Worm (Caenorhabditis elegans) whole organism, young adult: Measurements from ENCODE around the gene imb-2.

ENCODE experiments used
- B0035.1 ChIP-seq: sonication (generic microtip); optimal IDR thresholded peaks from 2 replicates; lab custom pipeline; 2016; ENCODE audit warnings: missing genetic modification characterization, mild to moderate bottlenecking, missing compliant biosample characterization, missing genotype, missing genetic modification reagents
- B0336.3 ChIP-seq: fragments of 200-800 bp; sonication (Bioruptor generic); IDR thresholded peaks from 2 replicates; pipeline ENCODE4 v1.3.6; 2022; ENCODE audit warnings: missing genetic modification characterization, missing compliant biosample characterization
- C06A6.2 ChIP-seq: fragments of 200-800 bp; sonication (Bioruptor generic); conservative IDR thresholded peaks from 2 replicates; pipeline ENCODE4 v1.3.6; 2022; ENCODE audit warnings: missing genetic modification characterization, missing compliant biosample characterization
- D2030.7 ChIP-seq: fragments of 200-800 bp; sonication (Bioruptor generic); IDR thresholded peaks from 2 replicates; pipeline ENCODE4 v1.3.6; 2022; ENCODE audit warnings: missing genetic modification reagents, missing genetic modification characterization, missing compliant biosample characterization
- F10E7.11 ChIP-seq: sonication (generic microtip); optimal IDR thresholded peaks from 2 replicates; lab custom pipeline; 2017; ENCODE audit warnings: mild to moderate bottlenecking, missing genetic modification characterization, moderate library complexity, missing compliant biosample characterization
- F23B12.7 ChIP-seq: sonication (generic microtip); optimal IDR thresholded peaks from 2 replicates; lab custom pipeline; 2017; ENCODE audit warnings: missing genetic modification characterization, mild to moderate bottlenecking, missing compliant biosample characterization, antibody characterized with exemption, moderate library complexity; ENCODE audit not compliant: insufficient read depth
- F33H1.4 ChIP-seq: fragments of 200-800 bp; sonication (Bioruptor generic); IDR thresholded peaks from 2 replicates; pipeline ENCODE4 v1.3.6; 2022; ENCODE audit warnings: missing genetic modification reagents, missing genetic modification characterization, missing compliant biosample characterization
- F39B2.1 ChIP-seq: fragments of 200-800 bp; sonication (Bioruptor generic); IDR thresholded peaks from 2 replicates; pipeline ENCODE4 v1.3.6; 2022; ENCODE audit warnings: missing genetic modification reagents, missing genetic modification characterization, missing compliant biosample characterization
- F49E8.2 ChIP-seq: sonication (generic microtip); optimal IDR thresholded peaks from 3 replicates; lab custom pipeline; 2017; ENCODE audit warnings: missing genetic modification characterization, mild to moderate bottlenecking, missing compliant biosample characterization, antibody characterized with exemption, moderate library complexity; ENCODE audit not compliant: insufficient read depth
- F55B11.4 ChIP-seq: sonication (generic microtip); optimal IDR thresholded peaks from 2 replicates; lab custom pipeline; 2016; ENCODE audit warnings: missing compliant biosample characterization, missing genetic modification characterization, borderline replicate concordance; ENCODE audit not compliant: insufficient read depth
- F57A8.1 ChIP-seq: fragments of 200-800 bp; sonication (Bioruptor generic); optimal IDR thresholded peaks from 2 replicates; lab custom pipeline; 2018; ENCODE audit warnings: mild to moderate bottlenecking, missing genetic modification characterization, moderate library complexity, missing compliant biosample characterization
- F57C9.4 ChIP-seq: sonication (generic microtip); optimal IDR thresholded peaks from 2 replicates; lab custom pipeline; 2017; ENCODE audit warnings: mild to moderate bottlenecking, missing genetic modification characterization, missing compliant biosample characterization
- K12H6.12 ChIP-seq: fragments of 200-800 bp; sonication (Bioruptor generic); optimal IDR thresholded peaks from 2 replicates; lab custom pipeline; 2018; ENCODE audit warnings: mild to moderate bottlenecking, missing genetic modification characterization, missing compliant biosample characterization
- Y95B8A.8 ChIP-seq: fragments of 200-800 bp; sonication (Bioruptor generic); IDR thresholded peaks from 2 replicates; pipeline ENCODE4 v1.3.6; 2022; ENCODE audit warnings: missing genetic modification reagents, missing genetic modification characterization, missing compliant biosample characterization
- atf-7 ChIP-seq: sonication (generic microtip); optimal IDR thresholded peaks from 2 replicates; lab custom pipeline; 2017; ENCODE audit warnings: mild to moderate bottlenecking, missing genetic modification characterization, missing compliant biosample characterization
- bed-2 ChIP-seq: fragments of 200-800 bp; sonication (Bioruptor generic); IDR thresholded peaks from 2 replicates; pipeline ENCODE4 v1.3.6; 2022; ENCODE audit warnings: missing genetic modification reagents, missing genetic modification characterization, missing compliant biosample characterization
- ccch-3 ChIP-seq: fragments of 200-800 bp; sonication (Bioruptor generic); optimal IDR thresholded peaks from 2 replicates; lab custom pipeline; 2018; ENCODE audit warnings: mild to moderate bottlenecking, missing genetic modification characterization, missing compliant biosample characterization
- ceh-100 ChIP-seq: fragments of 200-800 bp; sonication (Bioruptor generic); IDR thresholded peaks from 2 replicates; pipeline ENCODE4 v1.3.6; 2022; ENCODE audit warnings: missing genetic modification reagents, missing genetic modification characterization, missing compliant biosample characterization
- ceh-27 ChIP-seq: fragments of 200-800 bp; sonication (Bioruptor generic); optimal IDR thresholded peaks from 2 replicates; lab custom pipeline; 2018; ENCODE audit warnings: mild to moderate bottlenecking, missing genetic modification characterization, moderate library complexity, missing compliant biosample characterization
- ceh-58 ChIP-seq: fragments of 200-800 bp; sonication (Bioruptor generic); IDR thresholded peaks from 2 replicates; pipeline ENCODE4 v1.3.6; 2022; ENCODE audit warnings: missing genetic modification characterization, missing compliant biosample characterization
- chd-7 ChIP-seq: sonication (generic microtip); optimal IDR thresholded peaks from 2 replicates; lab custom pipeline; 2016; ENCODE audit warnings: mild to moderate bottlenecking, missing genetic modification characterization, moderate library complexity, missing compliant biosample characterization
- die-1 ChIP-seq: sonication (generic microtip); optimal IDR thresholded peaks from 2 replicates; lab custom pipeline; 2016; ENCODE audit warnings: missing genotype, mild to moderate bottlenecking, missing genetic modification characterization, missing compliant biosample characterization
- dox-1 ChIP-seq: fragments of 200-800 bp; sonication (Bioruptor generic); IDR thresholded peaks from 2 replicates; pipeline ENCODE4 v1.3.6; 2022; ENCODE audit warnings: missing genetic modification reagents, missing genetic modification characterization, missing compliant biosample characterization
- dpff-1 ChIP-seq: sonication (generic microtip); optimal IDR thresholded peaks from 2 replicates; lab custom pipeline; 2017; ENCODE audit warnings: mild to moderate bottlenecking, missing genetic modification characterization, missing compliant biosample characterization
- efl-1 ChIP-seq: fragments of 150-350 bp; optimal IDR thresholded peaks from 2 replicates; lab custom pipeline; 2014; ENCODE audit warnings: missing biosample characterization, missing genetic modification reagents, missing genetic modification characterization
- egl-44 ChIP-seq: fragments of 200-800 bp; sonication (Bioruptor generic); IDR thresholded peaks from 2 replicates; pipeline ENCODE4 v1.3.6; 2022; ENCODE audit warnings: missing genetic modification reagents, missing genetic modification characterization, missing compliant biosample characterization
- hlh-26 ChIP-seq: fragments of 200-800 bp; sonication (Bioruptor generic); conservative IDR thresholded peaks from 2 replicates; pipeline ENCODE4 v1.3.6; 2022; ENCODE audit warnings: missing genetic modification reagents, missing genetic modification characterization, missing compliant biosample characterization
- hmg-1.2 ChIP-seq: fragments of 200-800 bp; sonication (Bioruptor generic); IDR thresholded peaks from 2 replicates; pipeline ENCODE4 v1.3.6; 2022; ENCODE audit warnings: missing genetic modification reagents, missing genetic modification characterization, missing compliant biosample characterization
- hrde-1 ChIP-seq: sonication (generic microtip); optimal IDR thresholded peaks from 2 replicates; lab custom pipeline; 2016; ENCODE audit warnings: missing genetic modification characterization, mild to moderate bottlenecking, missing compliant biosample characterization, moderate library complexity, missing genotype, missing genetic modification reagents, borderline replicate concordance
- lag-1 ChIP-seq: fragments of 200-800 bp; sonication (Bioruptor generic); IDR thresholded peaks from 2 replicates; pipeline ENCODE4 v1.3.6; 2022; ENCODE audit warnings: missing genetic modification reagents, missing genetic modification characterization, missing compliant biosample characterization
- madf-10 ChIP-seq: sonication (generic microtip); optimal IDR thresholded peaks from 2 replicates; lab custom pipeline; 2016; ENCODE audit warnings: mild to moderate bottlenecking, missing genetic modification characterization, missing compliant biosample characterization
- madf-3 ChIP-seq: fragments of 200-800 bp; sonication (Bioruptor generic); IDR thresholded peaks from 2 replicates; pipeline ENCODE4 v1.3.6; 2022; ENCODE audit warnings: missing genetic modification reagents, missing genetic modification characterization, missing compliant biosample characterization
- madf-8 ChIP-seq: fragments of 200-800 bp; sonication (Bioruptor generic); conservative IDR thresholded peaks from 2 replicates; pipeline ENCODE4 v1.3.6; 2022; ENCODE audit warnings: missing genetic modification reagents, missing genetic modification characterization, missing compliant biosample characterization
- nfya-2 ChIP-seq: fragments of 200-800 bp; sonication (Bioruptor generic); IDR thresholded peaks from 2 replicates; pipeline ENCODE4 v1.3.6; 2022; ENCODE audit warnings: missing genetic modification reagents, missing genetic modification characterization, missing compliant biosample characterization
- nhr-179 ChIP-seq: sonication (generic microtip); optimal IDR thresholded peaks from 2 replicates; lab custom pipeline; 2016; ENCODE audit warnings: mild to moderate bottlenecking, missing genetic modification characterization, missing compliant biosample characterization
- nhr-80 ChIP-seq: sonication (generic microtip); optimal IDR thresholded peaks from 2 replicates; lab custom pipeline; 2016; ENCODE audit warnings: missing genetic modification characterization, missing compliant biosample characterization
- pbrm-1 ChIP-seq: fragments of 200-800 bp; sonication (Bioruptor generic); IDR thresholded peaks from 2 replicates; pipeline ENCODE4 v1.3.6; 2022; ENCODE audit warnings: missing genetic modification reagents, missing genetic modification characterization, missing compliant biosample characterization
- pha-4 ChIP-seq: fragments of 150-350 bp; sonication (generic microtip); optimal IDR thresholded peaks from 2 replicates; lab custom pipeline; 2014; ENCODE audit warnings: missing biosample characterization, missing genetic modification reagents, missing genetic modification characterization
- snpc-1.3 ChIP-seq: sonication (generic microtip); optimal IDR thresholded peaks from 2 replicates; lab custom pipeline; 2017; ENCODE audit warnings: missing genetic modification characterization, mild to moderate bottlenecking, missing compliant biosample characterization, antibody characterized with exemption, moderate library complexity, missing genotype, missing genetic modification reagents; ENCODE audit not compliant: insufficient read depth
- snpc-3.4 ChIP-seq: sonication (generic microtip); optimal IDR thresholded peaks from 2 replicates; lab custom pipeline; 2017; ENCODE audit warnings: missing genetic modification characterization, mild to moderate bottlenecking, missing compliant biosample characterization, antibody characterized with exemption, moderate library complexity, missing genotype, missing genetic modification reagents
- snpc-4 ChIP-seq, 5 experiments: fragments of 150-350 bp in 1 of 5; sonication (generic microtip) in 4 of 5; optimal IDR thresholded peaks; 2 replicates each; lab custom pipeline; 2014 to 2018; ENCODE audit warnings: missing genetic modification characterization in 5 of 5, missing biosample characterization in 3 of 5, antibody characterized with exemption in 2 of 5, mild to moderate bottlenecking in 2 of 5, missing compliant biosample characterization in 2 of 5, missing genotype in 2 of 5, moderate library complexity in 2 of 5, missing genetic modification reagents in 1 of 5
- tbp1 ChIP-seq: fragments of 200-800 bp; sonication (Bioruptor generic); optimal IDR thresholded peaks from 2 replicates; lab custom pipeline; 2018; ENCODE audit warnings: mild to moderate bottlenecking, missing genetic modification characterization, missing compliant biosample characterization
- tlf-1 ChIP-seq: fragments of 200-800 bp; sonication (Bioruptor generic); optimal IDR thresholded peaks from 2 replicates; lab custom pipeline; 2018; ENCODE audit warnings: mild to moderate bottlenecking, missing genetic modification characterization, missing compliant biosample characterization
- ztf-28 ChIP-seq: fragments of 200-800 bp; sonication (Bioruptor generic); IDR thresholded peaks from 2 replicates; pipeline ENCODE4 v1.3.6; 2022; ENCODE audit warnings: missing genetic modification reagents, missing genetic modification characterization, missing compliant biosample characterization

imb-2 gene

DNA sequence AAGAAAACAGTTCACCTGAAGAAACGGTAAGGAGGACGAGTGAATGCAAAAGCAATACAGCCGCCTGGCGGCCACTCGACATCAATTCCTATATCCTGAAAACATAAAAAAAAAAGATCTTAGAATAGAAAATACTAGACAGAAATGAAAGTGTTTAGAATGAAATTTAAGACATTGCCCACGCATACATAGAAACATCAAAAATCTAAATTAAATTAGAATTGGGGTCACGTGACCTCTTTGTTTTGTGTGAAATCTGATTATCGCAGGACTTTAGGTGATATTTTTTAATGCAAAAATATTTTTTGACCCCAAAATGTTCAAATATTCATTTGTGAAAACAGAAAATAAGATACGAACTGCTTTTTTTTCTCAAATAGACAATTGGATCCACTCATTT, 12.3 kb downstream of the imb-2 start, which contains the start of gene acr-20 (continued):
- TF ChIP-seq D2030.7 (GFP tag; lab: Robert Waterston, UW) (no peak), C06A6.2 (no peak), Y95B8A.8 (no peak), die-1 (no peak), nhr-179 (tag; lab: Kevin White, UChicago) (no peak), snpc-3.4 (tag; lab: Kevin White, UChicago) (no peak)

DNA sequence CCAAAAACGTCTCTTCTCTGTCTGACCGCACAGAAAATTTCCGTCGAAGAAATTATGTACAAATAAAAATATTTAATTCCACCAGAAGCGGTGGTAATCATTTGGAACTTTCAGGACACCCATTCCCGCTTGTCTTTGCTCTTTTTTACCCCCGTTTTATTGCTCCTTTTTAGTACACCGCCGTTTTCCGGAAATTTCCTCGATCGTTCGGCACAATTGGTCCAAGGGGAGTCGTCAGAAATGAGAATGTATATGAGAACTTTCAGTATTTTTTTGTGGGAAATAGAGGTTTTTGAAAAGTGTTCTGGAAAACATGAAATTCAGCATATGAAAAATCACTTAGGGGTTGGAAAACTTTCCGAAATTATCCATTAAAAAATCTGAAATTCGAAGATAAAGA, 15.3 kb downstream of the imb-2 start:
- TF ChIP-seq dox-1 (GFP tag; lab: Robert Waterston, UW) = no peak
- TF ChIP-seq F55B11.4 = no peak
- no peak for TF ChIP-seq F33H1.4 (GFP tag; lab: Robert Waterston, UW)
- no peak for TF ChIP-seq efl-1 (GFP tag; lab: Kevin White, UChicago)
- TF ChIP-seq ceh-27 = no peak
- TF ChIP-seq F49E8.2 (tag; lab: Kevin White, UChicago) = no peak
- TF ChIP-seq madf-10 (tag; lab: Kevin White, UChicago) = no peak
- TF ChIP-seq, all 124 proteins: peak for 0

DNA sequence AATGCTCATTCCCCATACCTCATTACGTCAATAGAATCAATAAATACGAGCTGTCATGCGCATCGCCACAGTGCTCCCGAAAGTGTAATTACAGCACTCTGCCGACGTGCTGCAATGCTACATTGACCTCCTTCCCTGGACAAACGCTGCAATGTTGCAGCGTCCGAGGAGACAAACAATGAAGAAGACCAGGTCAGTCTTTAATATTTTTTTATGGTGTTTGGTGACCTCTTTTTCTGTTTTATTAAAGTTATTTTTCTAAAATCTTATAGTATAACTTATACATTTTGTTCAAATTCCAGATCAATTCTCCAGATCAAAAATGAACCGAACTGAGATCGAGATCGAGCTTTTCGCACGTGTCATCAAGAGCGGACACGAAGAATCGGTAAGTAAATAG, 15.9 kb downstream of the imb-2 start, which contains the start of gene sdz-26:
Gene sdz-26 (plus strand): TSS at position 301 of the 400 bp plus-strand sequence.
- no peak for TF ChIP-seq hmg-1.2 (GFP tag; lab: Robert Waterston, UW)
- no peak for TF ChIP-seq F49E8.2 (tag; lab: Kevin White, UChicago)
- TF ChIP-seq F39B2.1 (GFP tag; lab: Robert Waterston, UW) = no peak
- no peak for TF ChIP-seq nhr-80 (tag; lab: Kevin White, UChicago)
- TF ChIP-seq madf-8 = no peak
- TF ChIP-seq F23B12.7 = no peak
- no peak for TF ChIP-seq atf-7 (tag; lab: Kevin White, UChicago)
- TF ChIP-seq C06A6.2 = no peak
- no peak for TF ChIP-seq K12H6.12 (tag; lab: Kevin White, UChicago)
- no peak for TF ChIP-seq Y95B8A.8
- no peak for TF ChIP-seq dpff-1
- no peak for TF ChIP-seq madf-3
- no peak for TF ChIP-seq ceh-100 (GFP tag; lab: Robert Waterston, UW)

- TF ChIP-seq madf-8 = peak; percentile 36
- 0 out of 2 replicates have a peak, but pooled peaks have one; percentile 54 for TF ChIP-seq pbrm-1 (GFP tag; lab: Robert Waterston, UW)
- no peak for TF ChIP-seq snpc-1.3 (tag; lab: Kevin White, UChicago)
- TF ChIP-seq ceh-58 (GFP tag; lab: Robert Waterston, UW) = no peak
- TF ChIP-seq B0336.3 (GFP tag; lab: Robert Waterston, UW) = no peak
- TF ChIP-seq bed-2 (GFP tag; lab: Robert Waterston, UW) = no peak
- TF ChIP-seq ztf-28 (GFP tag; lab: Robert Waterston, UW) = peak; percentile 46; the same call in 1 of the 2 replicates
- no peak for TF ChIP-seq hlh-26
- TF ChIP-seq pha-4 (tag; lab: Kevin White, UChicago) = no peak
- TF ChIP-seq nfya-2 (GFP tag; lab: Robert Waterston, UW) = no peak
- peak; percentile 1 for TF ChIP-seq ceh-27
- TF ChIP-seq nhr-179 (tag; lab: Kevin White, UChicago) = no peak
- TF ChIP-seq egl-44 (GFP tag; lab: Robert Waterston, UW) = no peak
- no peak for TF ChIP-seq F57A8.1 (GFP tag; lab: Kevin White, UChicago)
- no peak for TF ChIP-seq lag-1 (GFP tag; lab: Robert Waterston, UW)
- TF ChIP-seq hrde-1 (tag; lab: Kevin White, UChicago) = no peak
- TF ChIP-seq ccch-3 = no peak
- no peak for TF ChIP-seq B0035.1
- TF ChIP-seq tbp1 (GFP tag; lab: Kevin White, UChicago) = peak; percentile 22
- no peak for TF ChIP-seq chd-7
- TF ChIP-seq F57C9.4 (tag; lab: Kevin White, UChicago) = no peak
- no peak for TF ChIP-seq F10E7.11 (tag; lab: Kevin White, UChicago)
- no peak for TF ChIP-seq snpc-4 (GFP tag; optimal IDR thresholded peaks at IDR 0.05; lab: Kevin White, UChicago)
- no peak for TF ChIP-seq snpc-4 (tag; optimal IDR thresholded peaks at IDR 0.05; lab: Kevin White, UChicago)
- TF ChIP-seq tlf-1 (GFP tag; lab: Kevin White, UChicago) = no peak
These were observed 18.1 kb downstream of the imb-2 start, which contains the start of gene mes-2 for ce11 chrII:14383644-14384043. Gene mes-2 (plus strand): TSS chrII:14383973.
